Fruit fly (Drosophila melanogaster) S2 (cell line): Measurements from ENCODE around the gene Glut4EF.

ENCODE experiments used
- CG8478 ChIP-seq: fragments of >200 bp; optimal IDR thresholded peaks from 2 replicates; lab custom pipeline; 2018
- CTCF ChIP-seq, 2 experiments: fragments of >200 bp; optimal IDR thresholded peaks; 2 replicates each; lab custom pipeline; 2018

DNA sequence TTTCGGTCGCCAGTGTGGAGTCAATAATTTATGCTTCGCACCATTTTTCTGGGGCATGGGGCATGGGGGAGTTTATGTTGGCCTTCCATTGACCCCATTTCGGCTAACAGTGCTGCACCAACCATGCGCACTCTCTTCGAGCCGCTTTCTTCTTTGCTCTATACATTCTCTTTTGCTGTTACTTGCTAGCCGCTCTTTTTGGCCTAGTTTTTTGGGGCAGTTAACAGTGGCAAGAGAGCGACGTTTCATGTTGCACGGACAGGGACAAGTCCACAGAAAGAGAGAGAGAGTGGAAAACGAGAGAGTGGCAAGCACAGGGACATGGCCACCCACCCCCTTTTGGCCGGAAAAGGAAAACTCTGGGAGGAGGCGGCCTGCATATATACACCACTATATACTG lies 104.5 kb downstream of the Glut4EF start:
- no peak for TF ChIP-seq CG8478
- TF ChIP-seq CTCF (optimal IDR thresholded peaks at IDR 0.05; lab: Kevin White, UChicago), result no peak
